Worm (Caenorhabditis elegans): Measurements from ENCODE around the gene mig-32.

The mig-32 gene

DNA sequence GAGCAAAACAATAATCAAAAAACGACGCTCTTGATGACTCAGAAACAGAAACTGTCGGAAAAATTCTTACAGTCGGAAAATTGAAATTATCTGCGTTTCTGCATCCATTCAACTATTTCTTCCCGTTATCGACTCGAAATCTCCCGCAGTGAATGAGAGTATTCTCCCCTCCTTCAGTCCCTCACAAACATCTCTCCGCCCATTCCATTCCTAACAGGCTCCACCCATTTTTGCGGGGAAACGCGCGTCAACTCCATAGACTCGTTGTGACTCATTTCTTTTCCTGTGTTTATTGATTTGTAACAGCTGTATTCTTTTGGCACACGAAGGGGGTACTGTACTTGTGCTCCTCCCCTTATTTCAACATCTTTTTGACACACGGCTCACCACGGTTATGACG lies 35.8 kb upstream of the mig-32 start:
- peak in 1 of 2 experiments; percentile 43 for TF ChIP-seq lsy-2 (tag; optimal IDR thresholded peaks at IDR 0.05)
- TF ChIP-seq mbf-1 (tag; optimal IDR thresholded peaks at IDR 0.05) = no peak
- TF ChIP-seq ama-1 (optimal IDR thresholded peaks at IDR 0.05) = no peak
- TF ChIP-seq unc-55 (GFP tag; optimal IDR thresholded peaks at IDR 0.05) = peak; percentile 31
- TF ChIP-seq nhr-129 (tag; optimal IDR thresholded peaks at IDR 0.05) = peak; percentile 73

ce11 chrIV:12126740-12127472 lies 34.9 kb upstream of the mig-32 start:
- no peak for TF ChIP-seq peb-1 (tag; optimal IDR thresholded peaks at IDR 0.05)
- TF ChIP-seq aly-2 (tag; optimal IDR thresholded peaks at IDR 0.05) = no peak
- TF ChIP-seq lsy-2 (tag; optimal IDR thresholded peaks at IDR 0.05) = peak in 1 of 2 experiments; percentile 15
- no peak for TF ChIP-seq nhr-12 (tag; optimal IDR thresholded peaks at IDR 0.05)

DNA sequence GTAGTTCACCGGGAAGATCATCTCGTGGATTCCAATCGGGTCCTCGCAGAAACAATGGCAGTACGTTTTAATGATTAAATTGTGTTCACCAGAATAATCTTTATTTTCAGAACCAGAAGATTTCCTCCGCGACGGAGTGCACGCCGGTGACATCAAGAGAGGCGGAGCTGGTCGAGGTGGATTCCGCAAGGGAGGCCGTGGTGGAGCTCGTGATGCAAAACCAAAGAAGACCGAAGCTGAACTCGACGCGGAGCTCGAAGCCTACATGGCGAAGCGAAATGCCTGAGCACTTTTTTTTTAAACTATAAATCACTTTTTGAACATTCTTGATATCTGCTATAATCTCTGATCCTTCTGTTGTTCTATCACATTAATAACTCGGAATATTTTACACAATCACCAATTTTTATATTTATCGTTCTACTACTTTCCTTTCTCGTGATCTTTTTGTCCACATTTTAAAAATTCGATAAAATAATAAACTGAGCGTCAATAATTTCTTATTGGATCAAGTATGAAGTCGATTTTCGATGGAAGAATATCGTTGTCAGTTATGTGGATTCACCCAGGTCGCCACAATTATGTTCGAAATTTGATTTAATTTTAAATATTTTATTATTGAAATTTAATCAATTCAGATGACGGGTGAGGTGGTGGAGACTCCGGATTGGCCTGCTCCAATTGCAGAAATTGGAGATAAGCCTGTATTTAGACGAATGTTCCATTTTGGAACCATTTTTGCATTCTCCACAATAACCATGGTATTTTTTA lies 32.5 kb upstream of the mig-32 start, which contains the start of gene dhhc-6:
Gene dhhc-6 (plus strand): TSS at position 639 of the 771 bp plus-strand sequence.
- TF ChIP-seq nhr-6 (tag; optimal IDR thresholded peaks at IDR 0.05) (no peak), nhr-25 (tag; optimal IDR thresholded peaks at IDR 0.05) (no peak), nhr-10 (tag; optimal IDR thresholded peaks at IDR 0.05) (no peak), elt-1 (tag; optimal IDR thresholded peaks at IDR 0.05) (no peak), mdl-1 (tag; optimal IDR thresholded peaks at IDR 0.05) (no peak), nhr-129 (tag; optimal IDR thresholded peaks at IDR 0.05) (no peak), zag-1 (tag; optimal IDR thresholded peaks at IDR 0.05) (no peak), Y55F3AM.14 (GFP tag; optimal IDR thresholded peaks at IDR 0.05) (no peak), skn-1 (tag; optimal IDR thresholded peaks at IDR 0.05) (no peak), blmp-1 (tag; optimal IDR thresholded peaks at IDR 0.05; ENCODE audit: insufficient read depth) (no peak), sma-3 (GFP tag; optimal IDR thresholded peaks at IDR 0.05) (no peak), ztf-1 (GFP tag; conservative IDR thresholded peaks at IDR 0.05) (no peak), peb-1 (tag; optimal IDR thresholded peaks at IDR 0.05) (no peak), lsy-2 (tag; optimal IDR thresholded peaks at IDR 0.05) (no peak), nhr-21 (tag; optimal IDR thresholded peaks at IDR 0.05) (no peak)

DNA sequence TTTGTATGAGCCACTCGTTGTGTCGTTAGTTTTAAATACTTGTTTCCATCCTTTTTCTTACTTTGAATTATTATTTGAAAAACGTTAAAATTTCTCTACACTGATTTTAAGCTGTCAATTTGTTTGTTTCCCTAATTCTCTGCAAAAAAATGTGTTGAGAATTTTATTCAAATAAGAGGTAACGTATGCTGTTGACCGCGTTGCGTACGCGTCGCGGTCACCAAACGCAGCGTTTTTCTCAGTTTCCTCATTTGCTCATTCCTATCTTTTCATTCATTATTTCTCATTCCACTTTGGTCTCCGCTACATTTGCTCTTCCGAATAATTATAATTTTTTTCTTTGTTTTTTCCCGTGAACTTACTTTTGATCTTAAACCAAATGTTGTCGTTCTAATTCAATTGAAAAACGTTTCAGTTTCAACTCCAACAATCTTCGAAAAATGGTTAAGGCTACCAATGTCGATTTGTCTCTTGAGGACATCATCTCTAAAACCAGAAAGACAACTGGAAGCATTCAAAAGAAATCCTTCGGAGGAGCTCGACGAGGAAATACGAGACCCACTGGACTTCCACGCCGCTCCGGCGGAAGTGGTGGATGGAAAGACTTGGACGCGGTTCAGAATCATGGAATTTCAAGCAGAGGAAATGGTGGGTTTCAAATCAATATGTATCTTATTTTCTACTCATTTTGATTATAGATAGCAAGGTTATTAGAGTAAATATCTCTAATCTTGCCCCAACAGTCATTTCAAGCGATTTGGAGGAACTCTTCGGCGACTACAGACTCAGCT lies 31.1 kb upstream of the mig-32 start, which contains the start of gene aly-3:
Gene aly-3 (plus strand): TSS at position 409 of the 791 bp plus-strand sequence.
- no peak for TF ChIP-seq zag-1 (tag; optimal IDR thresholded peaks at IDR 0.05)
- no peak for TF ChIP-seq nhr-23 (tag; optimal IDR thresholded peaks at IDR 0.05)
- TF ChIP-seq alr-1 (tag; optimal IDR thresholded peaks at IDR 0.05) = no peak
- no peak for TF ChIP-seq R02D3.7 (tag; optimal IDR thresholded peaks at IDR 0.05)
- peak; percentile 61 for TF ChIP-seq C34F6.9 (tag; optimal IDR thresholded peaks at IDR 0.05)
- TF ChIP-seq nhr-129 (tag; optimal IDR thresholded peaks at IDR 0.05) = peak; percentile 33
- TF ChIP-seq fos-1 (tag; optimal IDR thresholded peaks at IDR 0.05) = peak; percentile 8
- no peak for TF ChIP-seq mdl-1 (tag; optimal IDR thresholded peaks at IDR 0.05)
- peak in 1 of 2 experiments; percentile 32 for TF ChIP-seq lsy-2 (tag; optimal IDR thresholded peaks at IDR 0.05)
- TF ChIP-seq nhr-21 (tag; optimal IDR thresholded peaks at IDR 0.05) = no peak
- TF ChIP-seq snpc-4 (tag; optimal IDR thresholded peaks at IDR 0.05) = no peak
- TF ChIP-seq nhr-10 (tag; optimal IDR thresholded peaks at IDR 0.05) = no peak
- peak; percentile 49 for TF ChIP-seq unc-55 (GFP tag; optimal IDR thresholded peaks at IDR 0.05)

ce11 chrIV:12121076-12121475 lies 29.1 kb upstream of the mig-32 start, which contains the start of the genes ddb-1 and M18.6:
ddb-1 (minus strand) TSS chrIV:12121165.
M18.6 (plus strand) TSS chrIV:12121310.
- TF ChIP-seq zag-1 (tag; optimal IDR thresholded peaks at IDR 0.05) = no peak
- TF ChIP-seq nhr-25 (tag; optimal IDR thresholded peaks at IDR 0.05) = no peak
- TF ChIP-seq ceh-16 (tag; optimal IDR thresholded peaks at IDR 0.05) = no peak
- peak; percentile 68 for TF ChIP-seq unc-55 (GFP tag; optimal IDR thresholded peaks at IDR 0.05)
- no peak for TF ChIP-seq gmeb-1 (tag; optimal IDR thresholded peaks at IDR 0.05)
- no peak for TF ChIP-seq sma-9 (GFP tag; optimal IDR thresholded peaks at IDR 0.05)
- no peak for TF ChIP-seq sma-9 (tag; optimal IDR thresholded peaks at IDR 0.05)
- TF ChIP-seq nhr-6 (tag; optimal IDR thresholded peaks at IDR 0.05) = no peak
- TF ChIP-seq ztf-11 (tag; optimal IDR thresholded peaks at IDR 0.05) = no peak
- no peak for TF ChIP-seq unc-62 (GFP tag; optimal IDR thresholded peaks at IDR 0.05)
- no peak for TF ChIP-seq nhr-21 (tag; optimal IDR thresholded peaks at IDR 0.05)
- no peak for TF ChIP-seq unc-39 (tag; optimal IDR thresholded peaks at IDR 0.05)
- TF ChIP-seq alr-1 (tag; optimal IDR thresholded peaks at IDR 0.05) = no peak
- TF ChIP-seq fos-1 (tag; optimal IDR thresholded peaks at IDR 0.05) = no peak
- no peak for TF ChIP-seq lin-11 (tag; optimal IDR thresholded peaks at IDR 0.05)
- peak; percentile 76 for TF ChIP-seq nhr-129 (tag; optimal IDR thresholded peaks at IDR 0.05)
- TF ChIP-seq skn-1 (tag; optimal IDR thresholded peaks at IDR 0.05) = no peak
- TF ChIP-seq ceh-82 (tag; optimal IDR thresholded peaks at IDR 0.05) = no peak
- TF ChIP-seq lsy-2 (tag; optimal IDR thresholded peaks at IDR 0.05) = peak in 1 of 2 experiments; percentile 55
- no peak for TF ChIP-seq F13H6.1 (tag; optimal IDR thresholded peaks at IDR 0.05)
- TF ChIP-seq elt-1 (tag; optimal IDR thresholded peaks at IDR 0.05) = no peak
- no peak for TF ChIP-seq peb-1 (tag; optimal IDR thresholded peaks at IDR 0.05)
- no peak for TF ChIP-seq sma-3 (GFP tag; optimal IDR thresholded peaks at IDR 0.05)
- TF ChIP-seq nhr-12 (tag; optimal IDR thresholded peaks at IDR 0.05) = no peak
- TF ChIP-seq mab-5 (tag; optimal IDR thresholded peaks at IDR 0.05) = no peak
- no peak for TF ChIP-seq snpc-4 (tag; optimal IDR thresholded peaks at IDR 0.05)
- TF ChIP-seq C34F6.9 (tag; optimal IDR thresholded peaks at IDR 0.05) = peak; percentile 71
- TF ChIP-seq mdl-1 (tag; optimal IDR thresholded peaks at IDR 0.05) = no peak
- no peak for TF ChIP-seq ztf-4 (tag; optimal IDR thresholded peaks at IDR 0.05)

All from whole organism, L2 larva.